Fruit fly (Drosophila melanogaster): ENCODE results near the gene CG43673.

The CG43673 gene

DNA sequence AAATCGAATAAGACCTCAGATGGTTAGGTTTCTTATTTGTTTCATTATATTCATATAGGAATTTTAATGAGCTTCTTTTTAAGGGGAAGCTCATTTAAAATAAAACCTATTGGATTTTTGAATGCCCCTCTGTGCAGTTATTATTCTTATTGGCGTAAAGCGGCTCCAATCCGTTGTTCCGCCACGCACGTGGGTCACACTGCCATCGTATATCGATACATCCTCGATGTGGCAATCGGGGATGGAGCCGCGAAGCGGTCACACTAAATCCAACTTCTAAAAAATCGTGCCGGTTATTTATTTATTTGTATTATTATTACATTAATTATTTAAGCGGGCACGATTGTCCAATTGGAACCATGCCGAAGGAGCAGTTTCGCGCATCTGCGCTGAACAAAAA, 16.2 kb upstream of the CG43673 start, which contains the start of gene Polr3A:
TSS of gene Polr3A (plus strand) at position 234 of the 400 bp plus-strand sequence.
- peak; percentile 48 for TF ChIP-seq bab1 (GFP tag; optimal IDR thresholded peaks at IDR 0.05)
- TF ChIP-seq Mnt (GFP tag; optimal IDR thresholded peaks at IDR 0.05) = peak; percentile 92
- no peak for TF ChIP-seq CG33017 (tag; optimal IDR thresholded peaks at IDR 0.05)

DNA sequence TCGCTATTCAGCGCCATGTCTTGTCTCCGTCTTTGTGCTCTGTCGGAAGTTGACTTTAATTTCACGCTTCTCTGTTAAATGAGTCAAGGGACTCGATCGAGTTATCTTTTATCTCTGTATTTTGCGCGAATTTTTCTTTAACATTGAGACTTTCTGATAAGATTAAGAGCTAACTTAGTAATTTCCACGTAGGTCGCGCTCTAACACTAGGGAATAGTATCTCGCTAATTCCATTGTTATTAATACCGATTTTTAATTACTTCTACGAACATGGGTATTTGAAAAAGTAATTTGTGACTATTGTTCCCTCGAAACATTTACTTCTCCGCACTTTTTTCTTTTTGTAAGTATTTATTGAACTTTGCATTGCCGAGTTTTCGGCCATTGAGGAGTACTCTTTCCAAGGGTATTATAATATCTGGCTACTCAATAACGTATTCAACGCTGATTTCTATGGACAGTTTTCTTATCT, 12.5 kb upstream of the CG43673 start, which contains the start of gene CG8952:
TSS of gene CG8952 (minus strand) at position 51 of the 472 bp plus-strand sequence.
- no peak for TF ChIP-seq pad (GFP tag; optimal IDR thresholded peaks at IDR 0.05)
- peak; percentile 50 for TF ChIP-seq kay (GFP tag; ENCODE audit: borderline replicate concordance)

DNA sequence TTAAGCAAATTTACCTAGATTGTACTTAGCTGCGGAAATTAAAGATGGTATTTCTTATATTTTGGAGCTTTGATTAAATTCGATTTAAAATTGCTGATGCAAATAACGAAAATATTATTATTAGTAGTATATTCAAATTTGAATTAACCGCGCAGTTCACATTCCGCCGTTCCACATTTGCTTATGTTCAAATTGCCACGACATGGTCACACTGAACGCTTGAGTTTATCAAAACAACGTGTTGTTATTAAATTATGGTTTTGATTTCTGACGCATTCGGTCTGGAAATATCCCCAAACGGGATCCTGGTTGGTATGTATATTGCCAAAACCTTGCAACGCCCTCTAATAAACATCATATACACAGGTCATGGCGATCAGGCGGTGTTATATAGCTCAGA, 9.5 kb upstream of the CG43673 start, which contains the start of gene CG33172:
TSS of gene CG33172 (plus strand) at position 208 of the 400 bp plus-strand sequence.
- TF ChIP-seq CG33017 (tag; optimal IDR thresholded peaks at IDR 0.05) (no peak), ovo (GFP tag; optimal IDR thresholded peaks at IDR 0.05) (no peak), Clk (GFP tag; optimal IDR thresholded peaks at IDR 0.05) (no peak), CG5204 (GFP tag; optimal IDR thresholded peaks at IDR 0.05) (no peak), CG11617 (GFP tag; optimal IDR thresholded peaks at IDR 0.05) (no peak), CG1620 (GFP tag; optimal IDR thresholded peaks at IDR 0.05) (no peak), CG12768 (GFP tag; optimal IDR thresholded peaks at IDR 0.05) (no peak), CG14711 (tag; optimal IDR thresholded peaks at IDR 0.05) (no peak), Mnt (GFP tag; optimal IDR thresholded peaks at IDR 0.05) (no peak)

DNA sequence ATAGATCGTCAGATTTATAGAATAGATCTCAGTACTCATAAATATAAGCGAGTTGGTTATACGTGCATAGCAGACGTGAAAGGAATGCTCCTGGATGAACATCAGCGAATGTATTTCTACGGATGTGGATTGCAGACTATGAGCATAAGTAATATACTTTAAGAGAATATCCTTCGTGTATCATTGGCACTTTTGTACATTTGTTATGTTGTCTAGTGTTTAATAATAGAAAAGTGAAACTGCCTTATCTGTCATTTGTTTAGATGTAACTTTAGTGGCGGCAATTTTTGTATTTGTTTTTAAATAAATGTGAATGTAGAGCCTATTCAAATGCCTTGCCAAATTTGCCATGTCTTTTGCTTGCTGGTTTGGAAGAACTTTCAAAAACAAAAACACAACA, 6.3 kb upstream of the CG43673 start, which contains the start of gene CG43672:
TSS of gene CG43672 (plus strand) at position 301 of the 400 bp plus-strand sequence.
- TF ChIP-seq cnc (optimal IDR thresholded peaks at IDR 0.05) = no peak

DNA sequence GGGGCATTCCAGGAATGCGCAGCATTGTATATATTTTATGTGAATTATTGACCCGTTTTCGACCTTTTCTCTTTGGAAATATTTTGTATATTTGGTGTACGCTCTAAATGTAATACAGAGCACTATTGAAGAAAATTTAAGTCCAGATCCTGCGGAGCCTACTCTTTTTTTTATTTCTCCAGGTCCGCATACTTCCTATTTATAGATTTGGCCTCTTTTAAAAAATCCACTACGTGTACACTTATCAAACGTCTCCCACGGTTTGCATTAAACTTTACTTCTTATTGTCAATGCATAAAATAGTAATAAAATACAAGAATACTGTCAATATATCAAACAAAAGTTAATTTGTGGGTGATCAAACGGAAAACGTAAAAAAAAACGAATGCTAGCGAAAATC, 4.7 kb downstream of the CG43673 start, which contains the start of gene Efhc1.1:
TSS of gene Efhc1.1 (minus strand) at position 101 of the 400 bp plus-strand sequence.
- no peak for TF ChIP-seq kay (GFP tag; ENCODE audit: borderline replicate concordance)
- TF ChIP-seq bab1 (GFP tag; optimal IDR thresholded peaks at IDR 0.05) = no peak
- no peak for TF ChIP-seq Clk (GFP tag; optimal IDR thresholded peaks at IDR 0.05)
- TF ChIP-seq cnc (optimal IDR thresholded peaks at IDR 0.05) = no peak
- TF ChIP-seq CG14711 (tag; optimal IDR thresholded peaks at IDR 0.05) = no peak
- no peak for TF ChIP-seq ovo (GFP tag; optimal IDR thresholded peaks at IDR 0.05)
- no peak for TF ChIP-seq Crg-1 (GFP tag; optimal IDR thresholded peaks at IDR 0.05)

DNA sequence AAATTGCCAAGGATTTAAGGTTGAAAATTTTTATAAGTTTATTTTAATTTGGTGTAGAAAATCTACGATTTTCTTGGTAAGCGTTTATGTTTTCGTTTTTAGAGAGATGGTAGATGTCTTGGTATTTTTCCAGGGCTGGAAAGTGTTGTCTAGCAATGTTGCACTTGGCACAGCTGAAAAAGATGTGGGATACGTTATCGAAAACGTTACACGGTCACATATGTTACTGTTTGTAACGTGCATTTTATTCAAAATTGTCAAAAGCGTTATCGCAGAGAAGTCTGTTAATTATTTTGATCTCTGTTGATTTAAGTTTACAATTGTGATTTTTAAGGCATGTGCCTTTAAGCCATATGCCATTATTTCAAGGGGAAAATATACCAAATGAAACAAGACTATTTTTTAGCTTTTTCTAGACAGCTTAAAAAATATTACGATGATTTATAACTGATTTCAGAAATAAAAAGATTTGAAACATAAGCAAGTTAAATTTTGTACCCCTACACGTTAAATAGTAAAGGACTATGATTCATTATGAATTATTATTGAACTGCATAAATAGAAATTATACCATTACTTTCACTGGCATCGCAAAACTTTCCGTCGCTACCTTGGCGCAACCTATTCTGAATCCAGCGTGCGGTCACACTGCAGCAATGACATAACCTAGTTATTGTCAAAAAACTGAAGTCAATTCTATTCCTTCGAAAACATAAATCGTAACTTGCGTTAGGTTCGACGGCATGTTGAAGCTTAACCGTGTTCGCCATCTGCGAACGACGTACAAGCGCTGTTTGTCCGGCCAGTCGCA, 6.7 kb downstream of the CG43673 start, which contains the start of the genes Paf-AHalpha and mRpS30:
TSS of gene Paf-AHalpha (minus strand) at position 155 of the 811 bp plus-strand sequence.
TSS of gene mRpS30 (plus strand) at position 619 of the 811 bp plus-strand sequence.
- TF ChIP-seq bab1 (GFP tag; optimal IDR thresholded peaks at IDR 0.05) (peak; percentile 45), CG7045 (GFP tag; optimal IDR thresholded peaks at IDR 0.05) (no peak)

DNA sequence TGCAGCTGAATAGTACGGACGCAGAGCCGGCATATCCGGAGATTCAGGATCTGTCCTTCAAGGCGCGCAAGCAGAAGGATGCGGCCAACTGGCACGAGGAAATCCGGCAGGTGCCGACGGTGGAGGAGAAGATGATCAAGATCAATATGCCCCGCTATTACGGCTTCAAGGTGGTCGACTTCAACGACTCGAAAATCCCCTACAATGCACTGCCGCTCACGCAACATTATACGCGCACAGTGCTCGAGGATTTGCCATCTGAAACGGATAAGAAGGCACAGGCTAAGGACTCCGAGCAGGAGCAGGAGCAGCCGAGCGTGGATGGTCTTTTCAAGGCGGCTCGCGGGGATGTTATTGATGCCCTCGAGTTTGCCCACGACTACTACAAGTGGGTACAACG, 7.3 kb downstream of the CG43673 start:
- TF ChIP-seq CG5204 (GFP tag; optimal IDR thresholded peaks at IDR 0.05) (no peak), Hr96 (GFP tag; optimal IDR thresholded peaks at IDR 0.05) (no peak), pad (GFP tag; optimal IDR thresholded peaks at IDR 0.05) (no peak)

DNA sequence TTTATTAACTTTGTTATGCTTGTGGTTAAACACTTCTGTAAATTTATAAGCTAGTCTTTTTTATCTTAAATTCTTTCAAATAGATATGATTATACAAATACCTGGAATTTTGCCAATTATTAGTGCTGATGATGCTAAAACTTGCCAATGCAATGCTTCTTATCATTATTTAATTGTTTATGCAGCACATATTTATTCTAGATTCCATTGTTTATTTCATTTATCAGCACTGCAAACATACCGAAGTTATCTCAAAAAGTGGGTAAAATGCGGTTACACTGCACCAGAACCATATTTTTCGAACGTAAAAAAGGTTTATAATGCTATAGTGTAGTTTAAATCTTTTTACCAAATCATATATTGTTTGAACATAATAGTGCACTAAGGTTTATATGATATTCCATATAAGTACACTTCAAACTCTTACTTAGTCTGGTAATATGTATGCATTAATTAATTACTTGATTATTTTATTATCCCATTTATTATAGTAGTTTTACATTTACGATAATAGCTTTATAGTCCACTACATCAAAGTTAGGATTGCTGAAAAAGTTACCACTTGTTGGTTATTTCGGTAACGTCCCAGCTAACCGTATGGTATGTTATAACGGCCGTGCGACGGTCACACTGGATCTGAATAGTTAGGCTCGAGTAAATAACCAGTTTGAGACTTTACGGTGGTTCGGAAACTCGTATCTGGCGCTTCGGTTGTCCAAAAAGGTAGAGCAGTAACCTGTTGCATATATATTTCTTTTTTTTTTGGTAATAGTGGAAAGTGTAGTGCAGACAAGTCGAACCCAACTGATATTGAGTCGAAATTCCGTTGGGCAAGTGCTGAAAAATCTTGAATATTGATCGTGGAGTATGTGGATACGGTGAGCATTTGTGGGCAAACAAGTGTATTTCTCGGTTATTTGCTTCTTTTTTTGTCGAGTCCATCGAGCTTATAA, 9.6 kb downstream of the CG43673 start, which contains the start of gene Rhp:
TSS of gene Rhp (plus strand) at position 663 of the 953 bp plus-strand sequence.
- TF ChIP-seq CG14711 (tag; optimal IDR thresholded peaks at IDR 0.05) (peak; percentile 62), Clk (GFP tag; optimal IDR thresholded peaks at IDR 0.05) (no peak), CG7045 (GFP tag; optimal IDR thresholded peaks at IDR 0.05) (peak; percentile 33), toe (GFP tag; optimal IDR thresholded peaks at IDR 0.05) (no peak), Hr96 (GFP tag; optimal IDR thresholded peaks at IDR 0.05) (no peak), CG5204 (GFP tag; optimal IDR thresholded peaks at IDR 0.05) (no peak), CG11617 (GFP tag; optimal IDR thresholded peaks at IDR 0.05) (peak; percentile 62), CG12768 (GFP tag; optimal IDR thresholded peaks at IDR 0.05) (peak; percentile 45), kay (GFP tag; ENCODE audit: borderline replicate concordance) (no peak), tj (GFP tag; optimal IDR thresholded peaks at IDR 0.05) (peak; percentile 68), ovo (GFP tag; optimal IDR thresholded peaks at IDR 0.05) (peak; percentile 29), Crg-1 (GFP tag; optimal IDR thresholded peaks at IDR 0.05) (peak; percentile 51), cic (GFP tag; optimal IDR thresholded peaks at IDR 0.05) (peak; percentile 70), Mnt (GFP tag; optimal IDR thresholded peaks at IDR 0.05) (peak; percentile 47), CG7101 (tag; optimal IDR thresholded peaks at IDR 0.05) (peak; percentile 88), pad (GFP tag; optimal IDR thresholded peaks at IDR 0.05) (peak; percentile 48), CG33017 (tag; optimal IDR thresholded peaks at IDR 0.05) (peak; percentile 41), cnc (optimal IDR thresholded peaks at IDR 0.05) (no peak), CG1620 (GFP tag; optimal IDR thresholded peaks at IDR 0.05) (peak; percentile 20), bab1 (GFP tag; optimal IDR thresholded peaks at IDR 0.05) (peak; percentile 24)

Measured in whole organism, adult.